Worm (Caenorhabditis elegans) whole organism, late embryonic: ENCODE data around the gene pgp-12.

Experiments used
- F13H6.1 ChIP-seq: sonication (generic microtip); optimal IDR thresholded peaks from 2 replicates; lab custom pipeline; 2016; ENCODE audit warnings: missing genetic modification characterization, missing compliant biosample characterization
- K02D7.2 ChIP-seq: sonication (generic microtip); optimal IDR thresholded peaks from 2 replicates; lab custom pipeline; 2017; ENCODE audit warnings: mild to moderate bottlenecking, missing genetic modification characterization, missing compliant biosample characterization
- T23F11.4 ChIP-seq: fragments of 200-800 bp; sonication (Bioruptor generic); optimal IDR thresholded peaks from 2 replicates; lab custom pipeline; 2018; ENCODE audit warnings: mild to moderate bottlenecking, missing genetic modification characterization, missing compliant biosample characterization
- ceh-14 ChIP-seq: sonication (generic microtip); optimal IDR thresholded peaks from 2 replicates; lab custom pipeline; 2016; ENCODE audit warnings: missing genotype, missing genetic modification characterization, missing compliant biosample characterization
- ceh-18 ChIP-seq: sonication (generic microtip); optimal IDR thresholded peaks from 2 replicates; lab custom pipeline; 2016; ENCODE audit warnings: missing genetic modification characterization, missing compliant biosample characterization
- ceh-19 ChIP-seq: fragments of 200-800 bp; sonication (Bioruptor generic); optimal IDR thresholded peaks from 2 replicates; lab custom pipeline; 2018; ENCODE audit warnings: mild to moderate bottlenecking, missing genetic modification characterization, missing compliant biosample characterization
- ceh-2 ChIP-seq: sonication (generic microtip); optimal IDR thresholded peaks from 2 replicates; lab custom pipeline; 2016; ENCODE audit warnings: missing genotype, missing genetic modification characterization, missing compliant biosample characterization
- ceh-31 ChIP-seq: sonication (generic microtip); optimal IDR thresholded peaks from 2 replicates; lab custom pipeline; 2016; ENCODE audit warnings: missing genetic modification characterization, missing compliant biosample characterization
- ceh-45 ChIP-seq: fragments of 200-800 bp; sonication (Bioruptor generic); IDR thresholded peaks from 2 replicates; pipeline ENCODE4 v1.3.6; 2022; ENCODE audit warnings: missing genetic modification reagents, missing genetic modification characterization, missing compliant biosample characterization
- ceh-48 ChIP-seq: sonication (generic microtip); optimal IDR thresholded peaks from 2 replicates; lab custom pipeline; 2016; ENCODE audit warnings: missing genetic modification characterization, inconsistent platforms, missing compliant biosample characterization
- dmd-4 ChIP-seq: sonication (generic microtip); optimal IDR thresholded peaks from 2 replicates; lab custom pipeline; 2016; ENCODE audit warnings: borderline replicate concordance, missing genetic modification characterization, missing compliant biosample characterization
- dve-1 ChIP-seq: sonication (generic microtip); optimal IDR thresholded peaks from 2 replicates; lab custom pipeline; 2017; ENCODE audit warnings: antibody characterized with exemption, mild to moderate bottlenecking, missing genetic modification characterization, missing compliant biosample characterization
- elt-2 ChIP-seq: sonication (generic microtip); optimal IDR thresholded peaks from 2 replicates; lab custom pipeline; 2016; ENCODE audit warnings: missing genetic modification reagents, missing genetic modification characterization, missing compliant biosample characterization
- elt-4 ChIP-seq: sonication (generic microtip); optimal IDR thresholded peaks from 2 replicates; lab custom pipeline; 2016; ENCODE audit warnings: missing genetic modification characterization, missing compliant biosample characterization
- ets-4 ChIP-seq: sonication (generic microtip); optimal IDR thresholded peaks from 2 replicates; lab custom pipeline; 2016; ENCODE audit warnings: missing genetic modification characterization, missing compliant biosample characterization
- eyg-1 ChIP-seq: sonication (generic microtip); optimal IDR thresholded peaks from 2 replicates; lab custom pipeline; 2016; ENCODE audit warnings: missing genotype, missing genetic modification characterization, missing compliant biosample characterization
- fkh-10 ChIP-seq: fragments of 150-350 bp; optimal IDR thresholded peaks from 2 replicates; lab custom pipeline; 2014; ENCODE audit warnings: missing biosample characterization, missing genetic modification reagents, missing genetic modification characterization
- hlh-15 ChIP-seq: sonication (generic microtip); optimal IDR thresholded peaks from 2 replicates; lab custom pipeline; 2016; ENCODE audit warnings: missing genetic modification characterization, missing compliant biosample characterization
- hlh-30 ChIP-seq: sonication (generic microtip); optimal IDR thresholded peaks from 2 replicates; lab custom pipeline; 2017; ENCODE audit warnings: antibody characterized with exemption, missing genetic modification characterization, missing compliant biosample characterization; ENCODE audit not compliant: insufficient read depth
- hlh-6 ChIP-seq: sonication (generic microtip); optimal IDR thresholded peaks from 2 replicates; lab custom pipeline; 2016; ENCODE audit warnings: missing genotype, missing genetic modification characterization, missing compliant biosample characterization
- hlh-8 ChIP-seq: sonication (generic microtip); optimal IDR thresholded peaks from 2 replicates; lab custom pipeline; 2016; ENCODE audit warnings: missing genotype, missing genetic modification characterization, missing compliant biosample characterization
- lim-6 ChIP-seq: sonication (generic microtip); optimal IDR thresholded peaks from 2 replicates; lab custom pipeline; 2016; ENCODE audit warnings: missing genetic modification characterization, missing compliant biosample characterization
- lin-11 ChIP-seq: fragments of 200-800 bp; sonication (Bioruptor generic); optimal IDR thresholded peaks from 2 replicates; lab custom pipeline; 2018; ENCODE audit warnings: mild to moderate bottlenecking, missing genetic modification characterization, missing compliant biosample characterization
- madf-2 ChIP-seq: sonication (generic microtip); optimal IDR thresholded peaks from 2 replicates; lab custom pipeline; 2017; ENCODE audit warnings: missing genetic modification characterization, missing compliant biosample characterization
- nfya-1 ChIP-seq: sonication (generic microtip); optimal IDR thresholded peaks from 2 replicates; lab custom pipeline; 2017; ENCODE audit warnings: missing genetic modification characterization, mild to moderate bottlenecking, missing compliant biosample characterization, antibody characterized with exemption, moderate library complexity
- nhr-232 ChIP-seq: sonication (generic microtip); optimal IDR thresholded peaks from 2 replicates; lab custom pipeline; 2016; ENCODE audit warnings: missing genetic modification characterization, missing compliant biosample characterization
- odd-2 ChIP-seq: sonication (generic microtip); optimal IDR thresholded peaks from 2 replicates; lab custom pipeline; 2017; ENCODE audit warnings: antibody characterized with exemption, mild to moderate bottlenecking, missing genetic modification characterization, missing compliant biosample characterization
- pat-9 ChIP-seq: fragments of 200-800 bp; sonication (Bioruptor generic); optimal IDR thresholded peaks from 2 replicates; lab custom pipeline; 2018; ENCODE audit warnings: mild to moderate bottlenecking, missing genetic modification characterization, moderate library complexity, missing compliant biosample characterization
- pax-1 ChIP-seq: fragments of 150-350 bp; optimal IDR thresholded peaks from 2 replicates; lab custom pipeline; 2014; ENCODE audit warnings: missing biosample characterization, missing genetic modification characterization
- sox-4 ChIP-seq: sonication (generic microtip); optimal IDR thresholded peaks from 2 replicates; lab custom pipeline; 2017; ENCODE audit warnings: mild to moderate bottlenecking, missing genetic modification characterization, inconsistent platforms, missing compliant biosample characterization
- syd-9 ChIP-seq: sonication (generic microtip); optimal IDR thresholded peaks from 2 replicates; lab custom pipeline; 2016; ENCODE audit warnings: mild to moderate bottlenecking, missing genetic modification characterization, moderate library complexity, missing compliant biosample characterization
- tbx-2 ChIP-seq: sonication (generic microtip); optimal IDR thresholded peaks from 2 replicates; lab custom pipeline; 2016; ENCODE audit warnings: missing genetic modification characterization, missing compliant biosample characterization
- ttx-3 ChIP-seq: sonication (generic microtip); optimal IDR thresholded peaks from 2 replicates; lab custom pipeline; 2016; ENCODE audit warnings: missing genetic modification reagents, missing genetic modification characterization, missing compliant biosample characterization
- unc-86 ChIP-seq: sonication (generic microtip); optimal IDR thresholded peaks from 2 replicates; lab custom pipeline; 2016; ENCODE audit warnings: missing genetic modification characterization, missing compliant biosample characterization
- ztf-16 ChIP-seq: sonication (generic microtip); optimal IDR thresholded peaks from 2 replicates; lab custom pipeline; 2017; ENCODE audit warnings: missing genetic modification characterization, missing compliant biosample characterization

The pgp-12 gene

ce11 chrX:12761778-12762177 is 30.2 kb downstream of the pgp-12 start, which contains the start of gene cept-1:
Gene cept-1 (plus strand): TSS chrX:12762078.
- no peak for TF ChIP-seq fkh-10
- TF ChIP-seq ceh-14 = no peak
- TF ChIP-seq elt-4 (tag; lab: Kevin White, UChicago) = no peak
- TF ChIP-seq hlh-8 (tag; lab: Kevin White, UChicago) = no peak

- TF ChIP-seq nfya-1 (tag; lab: Kevin White, UChicago) (no peak), syd-9 (tag; lab: Kevin White, UChicago) (no peak), lin-11 (no peak), elt-4 (tag; lab: Kevin White, UChicago) (no peak), pat-9 (tag; lab: Kevin White, UChicago) (no peak), dve-1 (tag; lab: Kevin White, UChicago) (no peak), madf-2 (tag; lab: Kevin White, UChicago) (no peak), lim-6 (tag; lab: Kevin White, UChicago) (no peak), T23F11.4 (GFP tag; lab: Kevin White, UChicago) (no peak)
Measured at ce11 chrX:12764009-12764408, 32.4 kb downstream of the pgp-12 start.

ce11 chrX:12769697-12770096 is 38.1 kb downstream of the pgp-12 start, which contains the start of gene ilc-17.1:
Gene ilc-17.1 (minus strand): TSS chrX:12769797.
- TF ChIP-seq fkh-10 (no peak), ztf-16 (tag; lab: Kevin White, UChicago) (no peak), F13H6.1 (tag; lab: Kevin White, UChicago) (no peak), ceh-2 (no peak), eyg-1 (tag; lab: Kevin White, UChicago) (no peak), tbx-2 (no peak), ceh-19 (GFP tag; lab: Kevin White, UChicago) (no peak), ceh-18 (tag; lab: Kevin White, UChicago) (no peak), hlh-6 (tag; lab: Kevin White, UChicago) (no peak), nhr-232 (tag; lab: Kevin White, UChicago) (no peak), hlh-30 (tag; lab: Kevin White, UChicago) (no peak), hlh-8 (tag; lab: Kevin White, UChicago) (no peak), pax-1 (tag; lab: Kevin White, UChicago) (no peak), K02D7.2 (no peak), elt-4 (tag; lab: Kevin White, UChicago) (no peak), unc-86 (no peak), ceh-48 (tag; lab: Kevin White, UChicago) (no peak), ttx-3 (no peak)
- TF ChIP-seq, all 69 proteins: peak for 0

ce11 chrX:12780674-12781073 is 49.1 kb downstream of the pgp-12 start:
- TF ChIP-seq elt-2 (tag; lab: Kevin White, UChicago) (peak; percentile 85), dmd-4 (tag; lab: Kevin White, UChicago) (no peak)
- TF ChIP-seq, all 69 proteins: peak for 1

ce11 chrX:12781712-12782444 is 50.3 kb downstream of the pgp-12 start, which contains the start of gene alh-13:
Gene alh-13 (plus strand): TSS chrX:12782394.
- TF ChIP-seq ceh-14 (no peak), ceh-45 (GFP tag; lab: Robert Waterston, UW) (no peak), pax-1 (tag; lab: Kevin White, UChicago) (no peak), T23F11.4 (GFP tag; lab: Kevin White, UChicago) (no peak), unc-86 (no peak), ets-4 (no peak), ceh-31 (tag; lab: Kevin White, UChicago) (no peak), hlh-15 (tag; lab: Kevin White, UChicago) (no peak), odd-2 (tag; lab: Kevin White, UChicago) (no peak), sox-4 (no peak)
